In genomic region chr3R:16310081-16310493, dm6 we compare ENCODE assay signal across 2 fruit fly cellular contexts.
TF ChIP-seq lines count a peak whose summit lies in the region.

No protein-coding gene starts in this region.

- peak; percentile 52 for TF ChIP-seq CTCF in whole organism, embryonic (GFP tag; optimal IDR thresholded peaks at IDR 0.05; lab: Kevin White, UChicago)

TF ChIP-seq in whole organism, embryonic, 481 proteins besides CTCF, POLR2A, EP300 and RAD21:
- TF ChIP-seq NFAT (GFP tag; IDR thresholded peaks at IDR 0.05; lab: Robert Waterston, UW) (no peak), en (GFP tag; optimal IDR thresholded peaks at IDR 0.05; lab: Kevin White, UChicago) (no peak), sd (tag; optimal IDR thresholded peaks at IDR 0.05; lab: Kevin White, UChicago) (peak; percentile 71), NK7.1 (GFP tag; optimal IDR thresholded peaks at IDR 0.05; lab: Kevin White, UChicago) (no peak), pum (GFP tag; optimal IDR thresholded peaks at IDR 0.05; lab: Kevin White, UChicago) (no peak), fd96Cb (tag; optimal IDR thresholded peaks at IDR 0.05; lab: Kevin White, UChicago) (no peak), row (GFP tag; IDR thresholded peaks at IDR 0.05; lab: Robert Waterston, UW) (0 out of 3 replicates have a peak, but pooled peaks have one; percentile 13), exex (tag; optimal IDR thresholded peaks at IDR 0.05; lab: Kevin White, UChicago) (peak; percentile 73), sob (GFP tag; IDR thresholded peaks at IDR 0.05; lab: Robert Waterston, UW) (no peak), Xbp1 (GFP tag; optimal IDR thresholded peaks at IDR 0.05; lab: Kevin White, UChicago) (no peak), CrebB (tag; optimal IDR thresholded peaks at IDR 0.05; lab: Kevin White, UChicago) (no peak), CoRest (tag; optimal IDR thresholded peaks at IDR 0.05; lab: Kevin White, UChicago) (no peak), salm (tag; optimal IDR thresholded peaks at IDR 0.05; lab: Kevin White, UChicago) (no peak), NfI (GFP tag; optimal IDR thresholded peaks at IDR 0.05; lab: Kevin White, UChicago) (no peak), p53 (GFP tag; optimal IDR thresholded peaks at IDR 0.05; lab: Kevin White, UChicago) (no peak), CG34376 (GFP tag; optimal IDR thresholded peaks at IDR 0.05; lab: Kevin White, UChicago) (peak; percentile 29), Pdp1 (GFP tag; optimal IDR thresholded peaks at IDR 0.05; lab: Kevin White, UChicago) (no peak), CG8089 (GFP tag; optimal IDR thresholded peaks at IDR 0.05; lab: Kevin White, UChicago) (no peak), CG4730 (GFP tag; IDR thresholded peaks at IDR 0.05; lab: Robert Waterston, UW) (no peak), disco-r (GFP tag; optimal IDR thresholded peaks at IDR 0.05; lab: Kevin White, UChicago) (no peak), pb (GFP tag; optimal IDR thresholded peaks at IDR 0.05; lab: Kevin White, UChicago) (no peak), HLH3B (GFP tag; IDR thresholded peaks at IDR 0.05; lab: Robert Waterston, UW) (no peak), ranshi (GFP tag; IDR thresholded peaks at IDR 0.05; lab: Robert Waterston, UW) (no peak), sens (GFP tag; lab: Kevin White, UChicago) (peak; percentile 49), CG13424 (tag; optimal IDR thresholded peaks at IDR 0.05; lab: Kevin White, UChicago) (no peak), Hr78 (GFP tag; optimal IDR thresholded peaks at IDR 0.05; lab: Kevin White, UChicago) (peak in 1 of 2 experiments; percentile 64), tna (GFP tag; IDR thresholded peaks at IDR 0.05; lab: Robert Waterston, UW; ENCODE audit: partially characterized antibody) (no peak), CG17802 (tag; optimal IDR thresholded peaks at IDR 0.05; lab: Kevin White, UChicago) (no peak), E2f2 (GFP tag; IDR thresholded peaks at IDR 0.05; lab: Robert Waterston, UW) (no peak), Drgx (GFP tag; IDR thresholded peaks at IDR 0.05; lab: Robert Waterston, UW) (no peak), Dip3 (GFP tag; optimal IDR thresholded peaks at IDR 0.05; lab: Kevin White, UChicago) (no peak), NC2α (GFP tag; optimal IDR thresholded peaks at IDR 0.05; lab: Kevin White, UChicago) (no peak), HmgD (GFP tag; optimal IDR thresholded peaks at IDR 0.05; lab: Kevin White, UChicago) (no peak), grau (tag; optimal IDR thresholded peaks at IDR 0.05; lab: Kevin White, UChicago) (no peak), lov (optimal IDR thresholded peaks at IDR 0.05; lab: Kevin White, UChicago) (no peak), lov (GFP tag; IDR thresholded peaks at IDR 0.05; lab: Robert Waterston, UW) (no peak), Sox100B (GFP tag; optimal IDR thresholded peaks at IDR 0.05; lab: Kevin White, UChicago) (no peak), CG1603 (tag; optimal IDR thresholded peaks at IDR 0.05; lab: Kevin White, UChicago) (no peak), CG6654 (GFP tag; optimal IDR thresholded peaks at IDR 0.05; lab: Kevin White, UChicago) (no peak)
TF ChIP-seq in whole organism, embryonic: peak in this region for 6.

TF ChIP-seq in whole organism, wandering third instar larva, 38 proteins besides CTCF, POLR2A, EP300 and RAD21:
- TF ChIP-seq h (GFP tag; optimal IDR thresholded peaks at IDR 0.05; lab: Kevin White, UChicago) (peak; percentile 34), tai (GFP tag; optimal IDR thresholded peaks at IDR 0.05; lab: Kevin White, UChicago) (no peak), Myc (optimal IDR thresholded peaks at IDR 0.05; lab: Kevin White, UChicago) (peak; percentile 33)

Comparison
In these comparisons a context has a peak if more than half of its experiments do, and no peak if none do; other contexts are left out.
1. Of the 10 proteins assayed by ChIP-seq in both whole organism, embryonic and whole organism, wandering third instar larva: peak only in whole organism, embryonic: none; only in whole organism, wandering third instar larva: h; in both: none; in neither: 8; mixed calls (peak in some experiments, not most) for 1.